Worm (Caenorhabditis elegans): Measurements from ENCODE around the gene clc-28.
"Not testable (repeated sequence)": the region's sequence is repeated elsewhere in the genome, so short reads cannot be mapped to it uniquely, and the experiment has no call there.

ce11 chrIII:8344283-8344682 lies 5.0 kb upstream of the clc-28 start, which contains the start of gene ZC262.7:
- not testable (repeated sequence) for TF ChIP-seq dao-5, him-1, W03F9.2 (tag; optimal IDR thresholded peaks at IDR 0.05)
